Worm (Caenorhabditis elegans): ENCODE data around the gene C01G6.4.

ce11 chrII:9265705-9266104, 7.1 kb downstream of the C01G6.4 start:
- TF ChIP-seq ceh-79 (tag; optimal IDR thresholded peaks at IDR 0.05): no peak
- TF ChIP-seq efl-1 (GFP tag; optimal IDR thresholded peaks at IDR 0.05): no peak
- TF ChIP-seq bed-1 (GFP tag; IDR thresholded peaks at IDR 0.05): no peak
- no peak for TF ChIP-seq F22D6.2 (tag; optimal IDR thresholded peaks at IDR 0.05)
- no peak for TF ChIP-seq unc-62 (GFP tag; optimal IDR thresholded peaks at IDR 0.05)
- TF ChIP-seq K12H6.12 (tag; optimal IDR thresholded peaks at IDR 0.05): no peak
- no peak for TF ChIP-seq bed-2 (GFP tag; IDR thresholded peaks at IDR 0.05)
- TF ChIP-seq nhr-179 (tag; optimal IDR thresholded peaks at IDR 0.05): no peak
- TF ChIP-seq pha-4 (tag; optimal IDR thresholded peaks at IDR 0.05): no peak
- TF ChIP-seq attf-3 (GFP tag; conservative IDR thresholded peaks at IDR 0.05): no peak
- no peak for TF ChIP-seq sea-2 (GFP tag; IDR thresholded peaks at IDR 0.05)
- no peak for TF ChIP-seq unc-130 (GFP tag; optimal IDR thresholded peaks at IDR 0.05)
- TF ChIP-seq hlh-12 (tag; optimal IDR thresholded peaks at IDR 0.05): no peak
